Worm (Caenorhabditis elegans): ENCODE data around the gene W05B10.6.

Gene W05B10.6

ce11 chrV:12658142-12658541, at the start of gene W05B10.6:
W05B10.6 (minus strand) TSS chrV:12658242.
- TF ChIP-seq nhr-28 (tag; optimal IDR thresholded peaks at IDR 0.05) (no peak), tra-1 (GFP tag; IDR thresholded peaks at IDR 0.05) (no peak), ceh-82 (tag; optimal IDR thresholded peaks at IDR 0.05) (no peak), lin-38 (GFP tag; IDR thresholded peaks at IDR 0.05) (no peak), zag-1 (tag; optimal IDR thresholded peaks at IDR 0.05) (no peak), ztf-7 (tag; optimal IDR thresholded peaks at IDR 0.05) (no peak), egl-43 (GFP tag; IDR thresholded peaks at IDR 0.05) (no peak)

ce11 chrV:12706511-12706910, 48.5 kb upstream of the W05B10.6 start:
- no peak for TF ChIP-seq nhr-76 (tag; optimal IDR thresholded peaks at IDR 0.05)
- peak; percentile 80 for TF ChIP-seq aha-1 (tag)

- no peak for TF ChIP-seq skn-1 (tag; optimal IDR thresholded peaks at IDR 0.05)
- no peak for TF ChIP-seq nhr-6 (tag; optimal IDR thresholded peaks at IDR 0.05)
- TF ChIP-seq pha-4 (GFP tag; IDR thresholded peaks at IDR 0.05) = no peak
- TF ChIP-seq pha-4 (tag; optimal IDR thresholded peaks at IDR 0.05) = no peak
- TF ChIP-seq unc-62 (GFP tag; optimal IDR thresholded peaks at IDR 0.05 in 1 of 2) = peak in 1 of 2 experiments; percentile 34
- no peak for TF ChIP-seq unc-62 (tag; optimal IDR thresholded peaks at IDR 0.05)
Measured at ce11 chrV:12704077-12704476, 46.0 kb upstream of the W05B10.6 start, which contains the start of gene R11D1.1. R11D1.1 (plus strand) TSS chrV:12704377.

- TF ChIP-seq lin-39 (tag; optimal IDR thresholded peaks at IDR 0.05) (no peak), ces-1 (GFP tag; optimal IDR thresholded peaks at IDR 0.05) (peak; percentile 44)
Measured at ce11 chrV:12701613-12702012, 43.6 kb upstream of the W05B10.6 start.

ce11 chrV:12697364-12697901, 39.4 kb upstream of the W05B10.6 start, which contains the start of gene istr-1:
istr-1 (plus strand) TSS chrV:12697858.
- TF ChIP-seq nhr-6 (tag; optimal IDR thresholded peaks at IDR 0.05) = peak; percentile 30
- TF ChIP-seq vab-7 (GFP tag; IDR thresholded peaks at IDR 0.05) = no peak
- TF ChIP-seq lin-38 (GFP tag; IDR thresholded peaks at IDR 0.05) = peak; percentile 49
- TF ChIP-seq nhr-11 (tag; optimal IDR thresholded peaks at IDR 0.05) = peak; percentile 52
- TF ChIP-seq unc-130 (GFP tag; optimal IDR thresholded peaks at IDR 0.05) = no peak
- no peak for TF ChIP-seq daf-16 (GFP tag; optimal IDR thresholded peaks at IDR 0.05)
- peak; percentile 39 for TF ChIP-seq daf-16 (tag; optimal IDR thresholded peaks at IDR 0.05)
- peak in 1 of 2 experiments; percentile 47 for TF ChIP-seq lsy-2 (tag; optimal IDR thresholded peaks at IDR 0.05)
- no peak for TF ChIP-seq nhr-77 (tag; optimal IDR thresholded peaks at IDR 0.05)
- no peak for TF ChIP-seq T26A8.4 (GFP tag; IDR thresholded peaks at IDR 0.05)
- TF ChIP-seq hlh-30 (tag; optimal IDR thresholded peaks at IDR 0.05; ENCODE audit: insufficient read depth) = peak; percentile 74
- peak; percentile 38 for TF ChIP-seq T20F7.1 (GFP tag; optimal IDR thresholded peaks at IDR 0.05)
- TF ChIP-seq F49E8.2 (tag; optimal IDR thresholded peaks at IDR 0.05; ENCODE audit: borderline replicate concordance) = no peak
- TF ChIP-seq zfp-2 (tag; optimal IDR thresholded peaks at IDR 0.05) = no peak
- no peak for TF ChIP-seq zip-11 (GFP tag; IDR thresholded peaks at IDR 0.05)
- no peak for TF ChIP-seq spr-3 (GFP tag; optimal IDR thresholded peaks at IDR 0.05)
- TF ChIP-seq nhr-237 (tag; optimal IDR thresholded peaks at IDR 0.05) = no peak
- TF ChIP-seq Y105C5A.15 (GFP tag; IDR thresholded peaks at IDR 0.05) = no peak
- TF ChIP-seq pqm-1 (tag; optimal IDR thresholded peaks at IDR 0.05) = no peak
- peak; percentile 0 for TF ChIP-seq rbr-2 (tag; optimal IDR thresholded peaks at IDR 0.05)
- no peak for TF ChIP-seq spr-1 (tag; optimal IDR thresholded peaks at IDR 0.05)
- no peak for TF ChIP-seq Y5F2A.4 (GFP tag; optimal IDR thresholded peaks at IDR 0.05)
